Worm (Caenorhabditis elegans) whole organism, L4 larva: ENCODE data around the gene C34F6.10.

Experiments
- D1046.2 ChIP-seq: fragments of 200-800 bp; sonication (Bioruptor generic); IDR thresholded peaks from 2 replicates; pipeline ENCODE4 v1.3.6; 2022; ENCODE audit warnings: missing genetic modification characterization, missing compliant biosample characterization
- F44E2.7 ChIP-seq: fragments of 200-800 bp; sonication (Bioruptor generic); IDR thresholded peaks from 2 replicates; pipeline ENCODE4 v2.1.2; 2022; ENCODE audit warnings: missing genetic modification characterization, missing compliant biosample characterization
- Y105C5A.15 ChIP-seq: fragments of 200-800 bp; sonication (Bioruptor generic); IDR thresholded peaks from 2 replicates; pipeline ENCODE4 v1.3.6; 2022; ENCODE audit warnings: missing genetic modification characterization, missing compliant biosample characterization
- Y5F2A.4 ChIP-seq: fragments of 200-800 bp; sonication (Bioruptor generic); optimal IDR thresholded peaks from 2 replicates; lab custom pipeline; 2018; ENCODE audit warnings: mild to moderate bottlenecking, missing genetic modification characterization, missing compliant biosample characterization
- Y75B8A.6 ChIP-seq: fragments of 200-800 bp; sonication (Bioruptor generic); IDR thresholded peaks from 2 replicates; pipeline ENCODE4 v1.3.6; 2022; ENCODE audit warnings: missing genetic modification reagents, missing genetic modification characterization, missing compliant biosample characterization
- ZK337.2 ChIP-seq: fragments of 200-800 bp; sonication (Bioruptor generic); IDR thresholded peaks from 2 replicates; pipeline ENCODE4 v1.3.6; 2022; ENCODE audit warnings: missing genetic modification reagents, missing genetic modification characterization, missing compliant biosample characterization
- ZK546.5 ChIP-seq, 2 experiments: sonication (generic microtip); optimal IDR thresholded peaks; 2 replicates each; lab custom pipeline; 2017; ENCODE audit warnings: missing biosample characterization in 2 of 2, missing genetic modification characterization in 2 of 2
- aly-2 ChIP-seq: sonication (generic microtip); optimal IDR thresholded peaks from 2 replicates; lab custom pipeline; 2018; ENCODE audit warnings: missing biosample characterization, missing genetic modification characterization
- ceh-32 ChIP-seq: sonication (generic microtip); optimal IDR thresholded peaks from 2 replicates; lab custom pipeline; 2016; ENCODE audit warnings: mild to moderate bottlenecking, missing genetic modification characterization, missing compliant biosample characterization; ENCODE audit not compliant: poor library complexity
- cey-2 ChIP-seq: sonication (generic microtip); optimal IDR thresholded peaks from 3 replicates; lab custom pipeline; 2017; ENCODE audit warnings: missing genetic modification characterization, mild to moderate bottlenecking, missing compliant biosample characterization, antibody characterized with exemption, borderline replicate concordance; ENCODE audit not compliant: insufficient read depth
- ctbp-1 ChIP-seq: fragments of 200-800 bp; sonication (Bioruptor generic); IDR thresholded peaks from 2 replicates; pipeline ENCODE4 v1.3.6; 2022; ENCODE audit warnings: missing genetic modification reagents, missing genetic modification characterization, missing compliant biosample characterization
- daf-12 ChIP-seq: fragments of 150-350 bp; optimal IDR thresholded peaks from 2 replicates; lab custom pipeline; 2014; ENCODE audit warnings: missing biosample characterization, missing genetic modification reagents, missing genetic modification characterization
- daf-16 ChIP-seq, 3 experiments: sonication (generic microtip); optimal IDR thresholded peaks; 2 replicates each; lab custom pipeline; 2016 to 2017; ENCODE audit warnings: missing genetic modification characterization in 3 of 3, missing genetic modification reagents in 3 of 3, mild to moderate bottlenecking in 2 of 3, missing compliant biosample characterization in 2 of 3, missing biosample characterization in 1 of 3, moderate library complexity in 1 of 3
- dmd-6 ChIP-seq: fragments of 200-800 bp; sonication (Bioruptor generic); IDR thresholded peaks from 2 replicates; pipeline ENCODE4 v1.3.6; 2022; ENCODE audit warnings: missing genetic modification reagents, missing genetic modification characterization, missing compliant biosample characterization
- dmd-8 ChIP-seq: fragments of 200-800 bp; sonication (Bioruptor generic); IDR thresholded peaks from 2 replicates; pipeline ENCODE4 v1.3.6; 2022; ENCODE audit warnings: missing genetic modification characterization, missing compliant biosample characterization
- duxl-1 ChIP-seq: sonication (generic microtip); optimal IDR thresholded peaks from 2 replicates; lab custom pipeline; 2016; ENCODE audit warnings: mild to moderate bottlenecking, missing genetic modification characterization, moderate library complexity, missing compliant biosample characterization; ENCODE audit not compliant: poor library complexity
- dve-1 ChIP-seq: sonication (generic microtip); optimal IDR thresholded peaks from 2 replicates; lab custom pipeline; 2017; ENCODE audit warnings: antibody characterized with exemption, mild to moderate bottlenecking, missing genetic modification characterization, missing compliant biosample characterization; ENCODE audit not compliant: insufficient read depth
- fkh-10 ChIP-seq: fragments of 150-350 bp; optimal IDR thresholded peaks from 2 replicates; lab custom pipeline; 2014; ENCODE audit warnings: missing biosample characterization, missing genetic modification reagents, missing genetic modification characterization
- hlh-11 ChIP-seq: fragments of 200-800 bp; sonication (Bioruptor generic); optimal IDR thresholded peaks from 2 replicates; lab custom pipeline; 2018; ENCODE audit warnings: mild to moderate bottlenecking, missing genetic modification characterization, missing compliant biosample characterization
- hlh-30 ChIP-seq: sonication (generic microtip); optimal IDR thresholded peaks from 2 replicates; lab custom pipeline; 2017; ENCODE audit warnings: antibody characterized with exemption, mild to moderate bottlenecking, missing genetic modification characterization, missing compliant biosample characterization; ENCODE audit not compliant: insufficient read depth
- lsy-2 ChIP-seq, 2 experiments: fragments of 150-350 bp in 1 of 2; sonication (generic microtip) in 1 of 2; optimal IDR thresholded peaks; 2 replicates each; lab custom pipeline; 2014 to 2017; ENCODE audit warnings: missing biosample characterization in 2 of 2, missing genetic modification characterization in 2 of 2
- mxl-2 ChIP-seq: fragments of 200-800 bp; sonication (Bioruptor generic); conservative IDR thresholded peaks from 2 replicates; pipeline ENCODE4 v1.3.6; 2022; ENCODE audit warnings: missing genetic modification reagents, missing genetic modification characterization, missing compliant biosample characterization
- nhr-10 ChIP-seq: fragments of 150-350 bp; optimal IDR thresholded peaks from 2 replicates; lab custom pipeline; 2014; ENCODE audit warnings: missing biosample characterization, missing genetic modification characterization
- nhr-11 ChIP-seq: fragments of 150-350 bp; optimal IDR thresholded peaks from 2 replicates; lab custom pipeline; 2014; ENCODE audit warnings: missing biosample characterization, missing genetic modification characterization
- nhr-111 ChIP-seq: fragments of 200-800 bp; sonication (Bioruptor generic); optimal IDR thresholded peaks from 2 replicates; lab custom pipeline; 2018; ENCODE audit warnings: mild to moderate bottlenecking, missing genetic modification characterization, missing compliant biosample characterization
- nhr-25 ChIP-seq: sonication (generic microtip); optimal IDR thresholded peaks from 2 replicates; lab custom pipeline; 2017; ENCODE audit warnings: missing genetic modification characterization, mild to moderate bottlenecking, missing compliant biosample characterization, antibody characterized with exemption, moderate library complexity, borderline replicate concordance; ENCODE audit not compliant: insufficient read depth
- nhr-28 ChIP-seq: fragments of 150-350 bp; optimal IDR thresholded peaks from 2 replicates; lab custom pipeline; 2014; ENCODE audit warnings: missing biosample characterization, missing genetic modification characterization
- nhr-41 ChIP-seq: fragments of 200-800 bp; sonication (Bioruptor generic); IDR thresholded peaks from 2 replicates; pipeline ENCODE4 v1.3.6; 2022; ENCODE audit warnings: missing genetic modification reagents, missing genetic modification characterization, missing compliant biosample characterization
- nhr-48 ChIP-seq: sonication (generic microtip); optimal IDR thresholded peaks from 2 replicates; lab custom pipeline; 2016; ENCODE audit warnings: mild to moderate bottlenecking, missing genetic modification characterization, missing compliant biosample characterization
- nhr-6 ChIP-seq: fragments of 150-350 bp; optimal IDR thresholded peaks from 2 replicates; lab custom pipeline; 2014; ENCODE audit warnings: missing biosample characterization, missing genetic modification characterization
- nhr-77 ChIP-seq: fragments of 150-350 bp; optimal IDR thresholded peaks from 2 replicates; lab custom pipeline; 2014; ENCODE audit warnings: missing biosample characterization, missing genetic modification characterization
- pha-4 ChIP-seq, 2 experiments: fragments of 150-350 bp in 1 of 2; fragments of 200-800 bp in 1 of 2; sonication (Bioruptor generic) in 1 of 2; IDR thresholded peaks in 1 of 2; optimal IDR thresholded peaks in 1 of 2; 2 replicates each; pipeline versions ENCODE4 v1.3.6 to Lab custom; 2014 to 2022; ENCODE audit warnings: missing genetic modification characterization in 2 of 2, missing genetic modification reagents in 2 of 2, missing biosample characterization in 1 of 2, missing compliant biosample characterization in 1 of 2
- php-3 ChIP-seq: fragments of 200-800 bp; sonication (Bioruptor generic); IDR thresholded peaks from 2 replicates; pipeline ENCODE4 v1.3.6; 2022; ENCODE audit warnings: missing genetic modification reagents, missing genetic modification characterization, missing compliant biosample characterization
- pqm-1 ChIP-seq: sonication (generic microtip); optimal IDR thresholded peaks from 2 replicates; lab custom pipeline; 2017; ENCODE audit warnings: missing biosample characterization, missing genetic modification characterization
- set-16 ChIP-seq: fragments of 200-800 bp; sonication (Bioruptor generic); IDR thresholded peaks from 2 replicates; pipeline ENCODE4 v1.3.6; 2022; ENCODE audit warnings: missing genetic modification reagents, missing genetic modification characterization, missing compliant biosample characterization
- snpc-4 ChIP-seq: fragments of 150-350 bp; optimal IDR thresholded peaks from 2 replicates; lab custom pipeline; 2014; ENCODE audit warnings: missing biosample characterization, missing genetic modification characterization
- tag-97 ChIP-seq: fragments of 200-800 bp; sonication (Bioruptor generic); IDR thresholded peaks from 2 replicates; pipeline ENCODE4 v1.3.6; 2022; ENCODE audit warnings: missing genetic modification characterization, missing compliant biosample characterization
- unc-130 ChIP-seq: sonication (generic microtip); optimal IDR thresholded peaks from 2 replicates; lab custom pipeline; 2016; ENCODE audit warnings: missing genetic modification reagents, missing genetic modification characterization, missing compliant biosample characterization
- zip-2 ChIP-seq: fragments of 150-350 bp; optimal IDR thresholded peaks from 2 replicates; lab custom pipeline; 2014; ENCODE audit warnings: missing biosample characterization, missing genetic modification characterization
- ztf-7 ChIP-seq: fragments of 150-350 bp; optimal IDR thresholded peaks from 2 replicates; lab custom pipeline; 2014; ENCODE audit warnings: missing biosample characterization, missing genetic modification characterization

The C34F6.10 gene

DNA sequence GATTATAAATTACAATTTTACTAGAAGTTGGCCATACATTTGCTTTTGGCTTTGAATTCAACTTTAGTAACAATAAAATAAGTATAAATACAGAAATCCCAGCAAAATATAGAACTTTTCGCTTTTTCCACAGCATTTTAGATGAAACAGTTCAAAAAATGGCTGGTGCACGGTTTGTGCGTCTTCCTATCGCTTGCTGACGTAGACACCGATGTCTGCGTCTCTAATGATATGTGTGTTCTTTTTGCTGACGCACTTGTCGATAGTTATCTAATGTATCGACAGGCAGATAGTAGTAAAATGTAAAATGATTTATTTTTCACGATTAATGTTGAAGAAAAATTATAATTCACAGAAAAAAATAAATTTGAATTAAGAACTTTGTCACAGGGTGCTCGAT is 33.5 kb downstream of the C34F6.10 start, which contains the start of gene hst-2 (continued):
- TF ChIP-seq pha-4 (GFP tag; IDR thresholded peaks at IDR 0.05; lab: Robert Waterston, UW) = no peak
- TF ChIP-seq pha-4 (tag; optimal IDR thresholded peaks at IDR 0.05; lab: Kevin White, UChicago) = no peak
- no peak for TF ChIP-seq aly-2 (tag; lab: Kevin White, UChicago)
- peak; percentile 78 for TF ChIP-seq nhr-48
- no peak for TF ChIP-seq Y105C5A.15 (GFP tag; lab: Robert Waterston, UW)
- TF ChIP-seq fkh-10 (GFP tag; lab: Kevin White, UChicago) = peak; percentile 59
- TF ChIP-seq dve-1 (tag; lab: Kevin White, UChicago) = peak; percentile 96
- TF ChIP-seq ztf-7 (tag; lab: Kevin White, UChicago) = peak; percentile 79
- TF ChIP-seq daf-16 (GFP tag; optimal IDR thresholded peaks at IDR 0.05; lab: Kevin White, UChicago) = peak; percentile 18 to 70
- peak; percentile 61 for TF ChIP-seq daf-16 (tag; optimal IDR thresholded peaks at IDR 0.05; lab: Kevin White, UChicago)
- TF ChIP-seq hlh-30 (tag; lab: Kevin White, UChicago) = peak; percentile 76
- TF ChIP-seq F44E2.7 (GFP tag; lab: Robert Waterston, UW) = no peak
- TF ChIP-seq ZK337.2 = no peak
- peak; percentile 8 for TF ChIP-seq zip-2 (tag; lab: Kevin White, UChicago)
- no peak for TF ChIP-seq cey-2 (tag; lab: Kevin White, UChicago)
- TF ChIP-seq snpc-4 (tag; lab: Kevin White, UChicago) = no peak
- peak; percentile 81 for TF ChIP-seq php-3 (GFP tag; lab: Robert Waterston, UW)
- TF ChIP-seq nhr-10 (tag; lab: Kevin White, UChicago) = no peak
- no peak for TF ChIP-seq nhr-111 (GFP tag; lab: Kevin White, UChicago)
- TF ChIP-seq mxl-2 (GFP tag; lab: Robert Waterston, UW) = no peak
- no peak for TF ChIP-seq pqm-1
- TF ChIP-seq nhr-25 (tag; lab: Kevin White, UChicago) = peak; percentile 31
- TF ChIP-seq nhr-41 (GFP tag; lab: Robert Waterston, UW) = no peak
- peak; percentile 89 for TF ChIP-seq hlh-11 (tag; lab: Kevin White, UChicago)
- TF ChIP-seq unc-130 (GFP tag; lab: Kevin White, UChicago) = no peak

DNA sequence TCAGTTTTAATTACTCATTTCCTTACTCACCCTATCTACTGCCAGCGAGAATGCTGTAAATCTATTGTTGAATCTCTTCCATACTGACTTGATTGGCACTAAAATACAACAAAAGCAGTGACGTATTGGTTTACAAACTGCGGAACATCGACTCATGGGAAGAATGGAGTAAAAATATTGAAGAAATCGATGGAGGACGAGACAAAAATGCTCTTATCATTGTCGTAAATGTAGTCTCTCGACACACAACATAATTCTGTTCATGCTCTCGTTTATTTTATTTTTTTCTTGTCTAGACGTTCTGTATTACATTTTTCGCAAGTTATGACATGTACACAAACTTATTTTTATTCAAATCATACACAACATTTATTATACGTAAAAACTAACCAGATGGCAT is 36.7 kb downstream of the C34F6.10 start, which contains the start of gene C34F6.11:
Gene C34F6.11, minus strand, starts transcription at position 160 of the 400 bp plus-strand sequence.
- TF ChIP-seq nhr-28 (tag; lab: Kevin White, UChicago) (peak; percentile 82), dmd-6 (GFP tag; lab: Robert Waterston, UW) (peak; percentile 19; the same call in 1 of the 2 replicates), ZK546.5 (tag; optimal IDR thresholded peaks at IDR 0.05; lab: Kevin White, UChicago) (no peak), dve-1 (tag; lab: Kevin White, UChicago) (peak; percentile 64), php-3 (GFP tag; lab: Robert Waterston, UW) (0 out of 2 replicates have a peak, but pooled peaks have one; percentile 35), nhr-48 (no peak), daf-16 (GFP tag; optimal IDR thresholded peaks at IDR 0.05; lab: Kevin White, UChicago) (no peak), daf-16 (tag; optimal IDR thresholded peaks at IDR 0.05; lab: Kevin White, UChicago) (peak; percentile 72), nhr-11 (tag; lab: Kevin White, UChicago) (no peak), hlh-11 (tag; lab: Kevin White, UChicago) (peak; percentile 14), nhr-77 (tag; lab: Kevin White, UChicago) (peak; percentile 12), Y105C5A.15 (GFP tag; lab: Robert Waterston, UW) (no peak)

DNA sequence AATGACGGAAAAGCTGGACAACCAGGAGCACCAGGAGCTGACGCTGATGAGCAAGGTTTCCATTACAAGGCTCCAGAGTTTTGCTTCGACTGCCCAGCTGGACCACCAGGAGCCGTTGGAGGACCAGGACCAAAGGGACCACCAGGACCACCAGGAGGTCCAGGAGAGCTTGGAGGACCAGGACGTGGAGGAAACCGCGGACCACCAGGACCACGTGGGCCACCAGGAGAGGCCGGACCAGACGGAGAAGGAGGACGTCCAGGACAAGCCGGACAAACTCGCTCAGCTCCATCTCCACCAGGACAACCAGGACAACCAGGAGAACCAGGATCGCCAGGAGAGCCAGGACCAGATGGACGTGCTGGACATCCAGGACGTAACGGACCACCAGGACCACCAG is 38.5 kb downstream of the C34F6.10 start:
- TF ChIP-seq tag-97 (GFP tag; lab: Robert Waterston, UW) (0 out of 2 replicates have a peak, but pooled peaks have one; percentile 61), set-16 (GFP tag; lab: Robert Waterston, UW) (peak; percentile 95), ctbp-1 (GFP tag; lab: Robert Waterston, UW) (0 out of 2 replicates have a peak, but pooled peaks have one; percentile 9)

- TF ChIP-seq hlh-30 (tag; lab: Kevin White, UChicago) (no peak), Y105C5A.15 (GFP tag; lab: Robert Waterston, UW) (no peak), duxl-1 (tag; lab: Kevin White, UChicago) (no peak), F44E2.7 (GFP tag; lab: Robert Waterston, UW) (no peak), ZK546.5 (tag; optimal IDR thresholded peaks at IDR 0.05; lab: Kevin White, UChicago) (no peak), Y75B8A.6 (no peak), D1046.2 (GFP tag; lab: Robert Waterston, UW) (no peak), mxl-2 (GFP tag; lab: Robert Waterston, UW) (no peak), daf-12 (tag; lab: Kevin White, UChicago) (no peak), nhr-10 (tag; lab: Kevin White, UChicago) (no peak), Y5F2A.4 (GFP tag; lab: Kevin White, UChicago) (no peak), dmd-8 (GFP tag; lab: Robert Waterston, UW) (no peak), php-3 (GFP tag; lab: Robert Waterston, UW) (no peak), lsy-2 (tag; optimal IDR thresholded peaks at IDR 0.05; lab: Kevin White, UChicago) (no peak), nhr-48 (no peak), ceh-32 (tag; lab: Kevin White, UChicago) (no peak), nhr-6 (tag; lab: Kevin White, UChicago) (no peak)
These were observed 39.3 kb downstream of the C34F6.10 start, which contains the start of gene col-179 for ce11 chrX:11201165-11201564. Gene col-179 (plus strand): TSS chrX:11201465.
